Fruit fly (Drosophila melanogaster) whole organism, embryonic: ENCODE measurements around the gene CG6431.

Source experiments
- Bgb ChIP-seq: fragments of 200-800 bp; sonication (Bioruptor generic); IDR thresholded peaks from 2 replicates; pipeline ENCODE4 v1.3.6; 2022; ENCODE audit warnings: missing biosample characterization, missing genetic modification characterization; ENCODE audit not compliant: partially characterized antibody
- BtbVII ChIP-seq: fragments of 200-800 bp; sonication (Bioruptor generic); optimal IDR thresholded peaks from 3 replicates; lab custom pipeline; 2017; ENCODE audit warnings: missing biosample characterization, mild to moderate bottlenecking, missing genetic modification characterization
- CG12104 ChIP-seq: fragments of 200-800 bp; sonication (Bioruptor generic); optimal IDR thresholded peaks from 3 replicates; lab custom pipeline; 2016; ENCODE audit warnings: missing biosample characterization, missing genetic modification characterization
- CG12391 ChIP-seq: fragments of 200-800 bp; sonication (Bioruptor generic); optimal IDR thresholded peaks from 3 replicates; lab custom pipeline; 2018; ENCODE audit warnings: missing biosample characterization, mild to moderate bottlenecking, missing genetic modification characterization, moderate library complexity
- CG13424 ChIP-seq: fragments of 200-800 bp; sonication (Bioruptor generic); optimal IDR thresholded peaks from 2 replicates; lab custom pipeline; 2019; ENCODE audit warnings: missing biosample characterization, mild to moderate bottlenecking, missing genetic modification characterization, moderate library complexity
- CG14050 ChIP-seq: fragments of 200-800 bp; sonication (Bioruptor generic); IDR thresholded peaks from 3 replicates; pipeline ENCODE4 v1.3.6; 2022; ENCODE audit warnings: missing biosample characterization, missing genetic modification characterization
- CG15601 ChIP-seq: fragments of 200-800 bp; sonication (Bioruptor generic); optimal IDR thresholded peaks from 3 replicates; lab custom pipeline; 2019; ENCODE audit warnings: missing biosample characterization, mild to moderate bottlenecking, missing genetic modification characterization, moderate library complexity
- CG17186 ChIP-seq: fragments of 200-800 bp; sonication (Bioruptor generic); optimal IDR thresholded peaks from 3 replicates; lab custom pipeline; 2017; ENCODE audit warnings: missing biosample characterization, missing genetic modification reagents, missing genetic modification characterization
- CG17385 ChIP-seq: fragments of 200-800 bp; sonication (Bioruptor generic); optimal IDR thresholded peaks from 3 replicates; lab custom pipeline; 2018; ENCODE audit warnings: missing biosample characterization, mild to moderate bottlenecking, missing genetic modification characterization
- CG18011 ChIP-seq: fragments of 200-800 bp; sonication (Bioruptor generic); optimal IDR thresholded peaks from 2 replicates; lab custom pipeline; 2017; ENCODE audit warnings: missing biosample characterization, missing genetic modification characterization, mild to moderate bottlenecking, moderate library complexity, missing genotype
- CG2202 ChIP-seq: fragments of 200-800 bp; sonication (Bioruptor generic); optimal IDR thresholded peaks from 2 replicates; lab custom pipeline; 2018; ENCODE audit warnings: missing biosample characterization, mild to moderate bottlenecking, missing genetic modification characterization
- CG3281 ChIP-seq: fragments of 200-800 bp; sonication (Bioruptor generic); optimal IDR thresholded peaks from 3 replicates; lab custom pipeline; 2017; ENCODE audit warnings: missing biosample characterization, mild to moderate bottlenecking, missing genetic modification characterization
- CG34376 ChIP-seq: fragments of 200-800 bp; sonication (Bioruptor generic); optimal IDR thresholded peaks from 2 replicates; lab custom pipeline; 2018; ENCODE audit warnings: missing biosample characterization, mild to moderate bottlenecking, missing genetic modification characterization
- CG34422 ChIP-seq: fragments of 200-800 bp; sonication (Bioruptor generic); IDR thresholded peaks from 3 replicates; pipeline ENCODE4 v1.3.6; 2022; ENCODE audit warnings: missing biosample characterization, missing genetic modification characterization
- CG4617 ChIP-seq: fragments of 200-800 bp; sonication (Bioruptor generic); optimal IDR thresholded peaks from 3 replicates; lab custom pipeline; 2016; ENCODE audit warnings: missing biosample characterization, missing genetic modification characterization, borderline replicate concordance
- CG6854 ChIP-seq: fragments of 200-800 bp; sonication (Bioruptor generic); optimal IDR thresholded peaks from 3 replicates; lab custom pipeline; 2017; ENCODE audit warnings: missing biosample characterization, mild to moderate bottlenecking, missing genetic modification characterization
- CG7928 ChIP-seq: fragments of 200-800 bp; sonication (Bioruptor generic); optimal IDR thresholded peaks from 2 replicates; lab custom pipeline; 2017; ENCODE audit warnings: missing biosample characterization, mild to moderate bottlenecking, missing genetic modification characterization
- CG9727 ChIP-seq: fragments of 200-800 bp; sonication (Bioruptor generic); optimal IDR thresholded peaks from 3 replicates; lab custom pipeline; 2017; ENCODE audit warnings: missing biosample characterization, mild to moderate bottlenecking, missing genetic modification characterization
- CG9797 ChIP-seq: fragments of 200-800 bp; sonication (Bioruptor generic); optimal IDR thresholded peaks from 3 replicates; lab custom pipeline; 2018; ENCODE audit warnings: missing biosample characterization, mild to moderate bottlenecking, missing genetic modification characterization
- CkIIα-i1 ChIP-seq: fragments of 200-800 bp; sonication (Bioruptor generic); IDR thresholded peaks from 2 replicates; pipeline ENCODE4 v1.3.6; 2022; ENCODE audit warnings: missing biosample characterization, missing genetic modification characterization
- Dp ChIP-seq: fragments of 200-800 bp; sonication (Bioruptor generic); optimal IDR thresholded peaks from 2 replicates; lab custom pipeline; 2018; ENCODE audit warnings: missing biosample characterization, mild to moderate bottlenecking, missing genetic modification characterization, moderate library complexity
- Eip74EF ChIP-seq, 2 experiments: fragments of 200-800 bp in 1 of 2; fragments of >200 bp in 1 of 2; sonication (Bioruptor generic) in 1 of 2; optimal IDR thresholded peaks; 2 replicates each; lab custom pipeline; 2017 to 2019; ENCODE audit warnings: missing biosample characterization in 2 of 2, missing genetic modification characterization in 2 of 2, mild to moderate bottlenecking in 1 of 2, moderate library complexity in 1 of 2
- Gug ChIP-seq: fragments of 200-800 bp; sonication (Bioruptor generic); IDR thresholded peaks from 4 replicates; pipeline ENCODE4 v1.3.6; 2022; ENCODE audit warnings: missing biosample characterization, missing genetic modification characterization
- Lhr ChIP-seq: fragments of 200-800 bp; sonication (Bioruptor generic); optimal IDR thresholded peaks from 3 replicates; lab custom pipeline; 2017; ENCODE audit warnings: mild to moderate bottlenecking, missing biosample characterization, missing genetic modification reagents, missing genetic modification characterization
- MBD-R2 ChIP-seq: fragments of 200-800 bp; sonication (Bioruptor generic); IDR thresholded peaks from 2 replicates; pipeline ENCODE4 v1.3.6; 2022; ENCODE audit warnings: missing biosample characterization, missing genetic modification characterization
- Oli ChIP-seq: fragments of 200-800 bp; sonication (Bioruptor generic); optimal IDR thresholded peaks from 2 replicates; lab custom pipeline; 2018; ENCODE audit warnings: missing biosample characterization, mild to moderate bottlenecking, missing genetic modification characterization, moderate library complexity
- Ravus ChIP-seq: fragments of 200-800 bp; sonication (Bioruptor generic); IDR thresholded peaks from 2 replicates; pipeline ENCODE4 v1.3.6; 2022; ENCODE audit warnings: missing biosample characterization, missing genetic modification characterization
- Ssrp ChIP-seq: fragments of 200-800 bp; sonication (Bioruptor generic); optimal IDR thresholded peaks from 2 replicates; lab custom pipeline; 2018; ENCODE audit warnings: missing biosample characterization, mild to moderate bottlenecking, missing genetic modification characterization, moderate library complexity
- dimm ChIP-seq: fragments of 200-800 bp; sonication (Bioruptor generic); IDR thresholded peaks from 2 replicates; pipeline ENCODE4 v1.3.6; 2022; ENCODE audit warnings: missing biosample characterization, missing genetic modification characterization
- dpn ChIP-seq, 2 experiments: fragments of 200-800 bp; sonication (Bioruptor generic); optimal IDR thresholded peaks; 3 replicates each; lab custom pipeline; 2016; ENCODE audit warnings: missing biosample characterization in 2 of 2, missing genetic modification characterization in 2 of 2
- fd64A ChIP-seq: fragments of 200-800 bp; sonication (Bioruptor generic); optimal IDR thresholded peaks from 3 replicates; lab custom pipeline; 2018; ENCODE audit warnings: missing biosample characterization, mild to moderate bottlenecking, missing genetic modification characterization
- gem ChIP-seq: fragments of 200-800 bp; sonication (Bioruptor generic); optimal IDR thresholded peaks from 2 replicates; lab custom pipeline; 2019; ENCODE audit warnings: missing biosample characterization, mild to moderate bottlenecking, missing genetic modification characterization, moderate library complexity
- ham ChIP-seq: fragments of 200-800 bp; sonication (Bioruptor generic); IDR thresholded peaks from 2 replicates; pipeline ENCODE4 v1.3.6; 2022; ENCODE audit warnings: missing biosample characterization, missing genetic modification characterization
- hbn ChIP-seq: fragments of 200-800 bp; sonication (Bioruptor generic); IDR thresholded peaks from 2 replicates; pipeline ENCODE4 v1.3.6; 2022; ENCODE audit warnings: missing biosample characterization, missing genetic modification characterization; ENCODE audit not compliant: partially characterized antibody
- lmd ChIP-seq: fragments of 200-800 bp; sonication (Bioruptor generic); IDR thresholded peaks from 2 replicates; pipeline ENCODE4 v1.3.6; 2022; ENCODE audit warnings: missing biosample characterization, missing genetic modification characterization
- lola ChIP-seq, 3 experiments: fragments of >200 bp in 2 of 3; fragments of 200-800 bp in 1 of 3; sonication (Bioruptor generic) in 1 of 3; optimal IDR thresholded peaks; 2 replicates each; lab custom pipeline; 2017 to 2019; ENCODE audit warnings: missing biosample characterization in 3 of 3, missing genetic modification characterization in 3 of 3, mild to moderate bottlenecking in 1 of 3, moderate library complexity in 1 of 3
- nerfin-1 ChIP-seq: fragments of 200-800 bp; sonication (Bioruptor generic); optimal IDR thresholded peaks from 3 replicates; lab custom pipeline; 2019; ENCODE audit warnings: missing biosample characterization, mild to moderate bottlenecking, missing genetic modification characterization, moderate library complexity
- nerfin-2 ChIP-seq: fragments of 200-800 bp; sonication (Bioruptor generic); IDR thresholded peaks from 2 replicates; pipeline ENCODE4 v1.3.6; 2022; ENCODE audit warnings: missing biosample characterization, missing genetic modification characterization; ENCODE audit not compliant: partially characterized antibody
- odd ChIP-seq: fragments of 200-800 bp; sonication (Bioruptor generic); optimal IDR thresholded peaks from 2 replicates; lab custom pipeline; 2017; ENCODE audit warnings: missing biosample characterization, mild to moderate bottlenecking, missing genetic modification characterization
- p53 ChIP-seq: fragments of 200-800 bp; sonication (Bioruptor generic); optimal IDR thresholded peaks from 2 replicates; lab custom pipeline; 2016; ENCODE audit warnings: missing biosample characterization, missing genetic modification characterization
- phol ChIP-seq: fragments of 200-800 bp; sonication (Bioruptor generic); optimal IDR thresholded peaks from 3 replicates; lab custom pipeline; 2018; ENCODE audit warnings: missing biosample characterization, mild to moderate bottlenecking, missing genetic modification characterization, moderate library complexity
- pros ChIP-seq: fragments of 200-800 bp; sonication (Bioruptor generic); optimal IDR thresholded peaks from 3 replicates; lab custom pipeline; 2019; ENCODE audit warnings: missing biosample characterization, mild to moderate bottlenecking, missing genetic modification characterization, moderate library complexity
- psq ChIP-seq: fragments of 200-800 bp; sonication (Bioruptor generic); optimal IDR thresholded peaks from 2 replicates; lab custom pipeline; 2017; ENCODE audit warnings: missing biosample characterization, missing genetic modification characterization
- sens-2 ChIP-seq: fragments of 200-800 bp; sonication (Bioruptor generic); IDR thresholded peaks from 2 replicates; pipeline ENCODE4 v1.3.6; 2022; ENCODE audit warnings: missing biosample characterization, missing genetic modification characterization
- ssp ChIP-seq: fragments of 200-800 bp; sonication (Bioruptor generic); IDR thresholded peaks from 2 replicates; pipeline ENCODE4 v1.3.6; 2022; ENCODE audit warnings: missing biosample characterization, missing genetic modification characterization
- tin ChIP-seq: fragments of 200-800 bp; sonication (Bioruptor generic); optimal IDR thresholded peaks from 3 replicates; lab custom pipeline; 2016; ENCODE audit warnings: missing biosample characterization, missing genetic modification characterization
- ttk ChIP-seq: fragments of 200-800 bp; sonication (Bioruptor generic); IDR thresholded peaks from 2 replicates; pipeline ENCODE4 v2.1.2; 2022; ENCODE audit warnings: missing biosample characterization, missing genetic modification characterization
- twi ChIP-seq: fragments of 200-800 bp; optimal IDR thresholded peaks from 2 replicates; lab custom pipeline; 2019; ENCODE audit warnings: missing biosample characterization, mild to moderate bottlenecking, missing genetic modification characterization, moderate library complexity
- wor ChIP-seq: fragments of 200-800 bp; sonication (Bioruptor generic); IDR thresholded peaks from 2 replicates; pipeline ENCODE4 v1.3.6; 2022; ENCODE audit warnings: missing biosample characterization, missing genetic modification characterization
- yki ChIP-seq: fragments of >200 bp; optimal IDR thresholded peaks from 3 replicates; lab custom pipeline; 2018

The CG6431 gene

dm6 chr2L:10703281-10703680, 20.7 kb upstream of the CG6431 start, which contains the start of gene CG6415 (continued):
- TF ChIP-seq CkIIα-i1 (no peak), dimm (GFP tag; lab: Robert Waterston, UW) (no peak), CG34422 (peak; percentile 61; the same call in 1 of the 3 replicates), tin (peak; percentile 70), CG9727 (peak; percentile 78), MBD-R2 (no peak), Bgb (GFP tag; lab: Robert Waterston, UW) (no peak), sens-2 (GFP tag; lab: Robert Waterston, UW) (0 out of 2 replicates have a peak, but pooled peaks have one; percentile 50), dpn (GFP tag; optimal IDR thresholded peaks at IDR 0.05; lab: Kevin White, UChicago) (peak; percentile 75 to 77), fd64A (GFP tag; lab: Kevin White, UChicago) (peak; percentile 34), Ssrp (peak; percentile 70), nerfin-2 (no peak), CG9797 (no peak), Lhr (GFP tag; lab: Kevin White, UChicago) (peak; percentile 1), CG13424 (peak; percentile 84), CG7928 (GFP tag; lab: Kevin White, UChicago) (no peak), CG17186 (GFP tag; lab: Kevin White, UChicago) (no peak), Eip74EF (GFP tag; optimal IDR thresholded peaks at IDR 0.05; lab: Kevin White, UChicago) (no peak), CG34376 (GFP tag; lab: Kevin White, UChicago) (peak; percentile 87), Dp (GFP tag; lab: Kevin White, UChicago) (no peak), odd (peak; percentile 30), yki (lab: Kevin White, UChicago) (no peak), CG4617 (GFP tag; lab: Kevin White, UChicago) (no peak), ttk (GFP tag; lab: Robert Waterston, UW) (peak; percentile 74), twi (no peak), gem (tag; lab: Kevin White, UChicago) (peak; percentile 87), CG2202 (peak; percentile 36), hbn (no peak), nerfin-1 (tag; lab: Kevin White, UChicago) (no peak), CG12104 (GFP tag; lab: Kevin White, UChicago) (peak; percentile 54), CG18011 (GFP tag; lab: Kevin White, UChicago) (peak; percentile 11), lmd (GFP tag; lab: Robert Waterston, UW) (peak; percentile 74), ssp (GFP tag; lab: Robert Waterston, UW) (peak; percentile 54), CG12391 (peak; percentile 76), CG3281 (peak; percentile 76), pros (GFP tag; lab: Kevin White, UChicago) (no peak), Gug (peak; percentile 48; the same call in 2 of the 4 replicates), BtbVII (GFP tag; lab: Kevin White, UChicago) (peak; percentile 73), p53 (GFP tag; lab: Kevin White, UChicago) (no peak), phol (tag; lab: Kevin White, UChicago) (peak; percentile 79), CG6854 (GFP tag; lab: Kevin White, UChicago) (peak; percentile 47), lola (GFP tag; optimal IDR thresholded peaks at IDR 0.05; lab: Kevin White, UChicago) (peak in 1 of 3 experiments; percentile 70), Oli (tag; lab: Kevin White, UChicago) (peak; percentile 78), psq (GFP tag; lab: Kevin White, UChicago) (no peak), CG14050 (GFP tag; lab: Robert Waterston, UW) (peak; percentile 32; the same call in 1 of the 3 replicates), ham (GFP tag; lab: Robert Waterston, UW) (no peak), wor (GFP tag; lab: Robert Waterston, UW) (0 out of 2 replicates have a peak, but pooled peaks have one; percentile 30), Ravus (GFP tag; lab: Robert Waterston, UW) (peak; percentile 4; the same call in 1 of the 2 replicates), CG17385 (peak; percentile 63), CG15601 (tag; lab: Kevin White, UChicago) (peak; percentile 55)
